Fruit fly (Drosophila melanogaster) Kc167 (cell line): ENCODE results near the gene Chro.

Experiments used
- Myc ChIP-seq: fragments of >200 bp; optimal IDR thresholded peaks from 2 replicates; lab custom pipeline; 2017; ENCODE audit warnings: missing external identifiers
- Sin3A ChIP-seq: fragments of >200 bp; optimal IDR thresholded peaks from 2 replicates; lab custom pipeline; 2018; ENCODE audit warnings: missing external identifiers
- h ChIP-seq: fragments of >200 bp; optimal IDR thresholded peaks from 3 replicates; lab custom pipeline; 2018; ENCODE audit warnings: missing external identifiers
- insv ChIP-seq: fragments of >200 bp; optimal IDR thresholded peaks from 3 replicates; lab custom pipeline; 2018; ENCODE audit warnings: missing external identifiers
- psq ChIP-seq: fragments of >200 bp; optimal IDR thresholded peaks from 2 replicates; lab custom pipeline; 2017; ENCODE audit warnings: missing external identifiers

dm6 chr3L:22837651-22838614, 40.9 kb downstream of the Chro start:
- no peak for TF ChIP-seq h (lab: Kevin White, UChicago)
- TF ChIP-seq psq (lab: Kevin White, UChicago): no peak
- no peak for TF ChIP-seq Sin3A
- no peak for TF ChIP-seq insv
- TF ChIP-seq Myc (lab: Kevin White, UChicago): no peak
